Fruit fly (Drosophila melanogaster) whole organism, embryonic: ENCODE data around the gene nmo.
A peak's percentile ranks its signal among the peaks of the same experiment; 100 is the strongest.

Experiments
- Asciz ChIP-seq: fragments of 200-800 bp; sonication (Bioruptor generic); optimal IDR thresholded peaks from 2 replicates; lab custom pipeline; 2017; ENCODE audit warnings: missing biosample characterization, mild to moderate bottlenecking, missing genetic modification characterization, missing genetic modification reagents
- CG10267 ChIP-seq: fragments of 200-800 bp; sonication (Bioruptor generic); optimal IDR thresholded peaks from 2 replicates; lab custom pipeline; 2018; ENCODE audit warnings: missing biosample characterization, mild to moderate bottlenecking, missing genetic modification characterization, moderate library complexity
- CG11093 ChIP-seq: fragments of 200-800 bp; sonication (Bioruptor generic); IDR thresholded peaks from 3 replicates; pipeline ENCODE4 v1.3.6; 2022; ENCODE audit warnings: missing biosample characterization, missing genetic modification characterization
- CG12155 ChIP-seq: fragments of 200-800 bp; sonication (Bioruptor generic); optimal IDR thresholded peaks from 3 replicates; lab custom pipeline; 2016; ENCODE audit warnings: missing biosample characterization, missing genetic modification characterization
- CG15601 ChIP-seq: fragments of 200-800 bp; sonication (Bioruptor generic); optimal IDR thresholded peaks from 3 replicates; lab custom pipeline; 2019; ENCODE audit warnings: missing biosample characterization, mild to moderate bottlenecking, missing genetic modification characterization, moderate library complexity
- CG1602 ChIP-seq: fragments of 200-800 bp; sonication (Bioruptor generic); optimal IDR thresholded peaks from 3 replicates; lab custom pipeline; 2016; ENCODE audit warnings: missing biosample characterization, missing genetic modification characterization
- CG2712 ChIP-seq: fragments of 200-800 bp; optimal IDR thresholded peaks from 3 replicates; lab custom pipeline; 2019; ENCODE audit warnings: missing biosample characterization, mild to moderate bottlenecking, missing genetic modification characterization, moderate library complexity
- CG33557 ChIP-seq: fragments of 200-800 bp; sonication (Bioruptor generic); optimal IDR thresholded peaks from 2 replicates; lab custom pipeline; 2019; ENCODE audit warnings: missing biosample characterization, mild to moderate bottlenecking, missing genetic modification characterization, moderate library complexity
- CG34224 ChIP-seq: fragments of 200-800 bp; sonication (Bioruptor generic); IDR thresholded peaks from 3 replicates; pipeline ENCODE4 v1.3.6; 2022; ENCODE audit warnings: missing biosample characterization, missing genetic modification characterization; ENCODE audit not compliant: partially characterized antibody
- CG7963 ChIP-seq: fragments of 200-800 bp; sonication (Bioruptor generic); IDR thresholded peaks from 3 replicates; pipeline ENCODE4 v1.3.6; 2022; ENCODE audit warnings: missing biosample characterization, missing genetic modification characterization; ENCODE audit not compliant: partially characterized antibody
- CG7987 ChIP-seq: fragments of 200-800 bp; sonication (Bioruptor generic); optimal IDR thresholded peaks from 2 replicates; lab custom pipeline; 2018; ENCODE audit warnings: missing biosample characterization, mild to moderate bottlenecking, missing genetic modification characterization, moderate library complexity
- CoRest ChIP-seq: fragments of 200-800 bp; sonication (Bioruptor generic); optimal IDR thresholded peaks from 3 replicates; lab custom pipeline; 2018; ENCODE audit warnings: missing biosample characterization, mild to moderate bottlenecking, missing genetic modification characterization, moderate library complexity
- Dek ChIP-seq: fragments of 200-800 bp; sonication (Bioruptor generic); optimal IDR thresholded peaks from 3 replicates; lab custom pipeline; 2019; ENCODE audit warnings: missing biosample characterization, mild to moderate bottlenecking, missing genetic modification characterization, moderate library complexity
- Dfd ChIP-seq, 2 experiments: fragments of >200 bp; optimal IDR thresholded peaks; 2 replicates each; lab custom pipeline; 2017; ENCODE audit warnings: missing biosample characterization in 2 of 2, missing genetic modification characterization in 2 of 2
- E2f1 ChIP-seq: fragments of 200-800 bp; sonication (Bioruptor generic); IDR thresholded peaks from 2 replicates; pipeline ENCODE4 v1.3.6; 2022; ENCODE audit warnings: missing biosample characterization, missing genetic modification characterization
- HLH4C ChIP-seq: fragments of 200-800 bp; sonication (Bioruptor generic); IDR thresholded peaks from 3 replicates; pipeline ENCODE4 v1.3.6; 2022; ENCODE audit warnings: missing biosample characterization, missing genetic modification characterization; ENCODE audit not compliant: partially characterized antibody
- HLHmδ ChIP-seq: fragments of 200-800 bp; sonication (Bioruptor generic); optimal IDR thresholded peaks from 2 replicates; lab custom pipeline; 2018; ENCODE audit warnings: missing biosample characterization, mild to moderate bottlenecking, missing genetic modification characterization, moderate library complexity
- Hmx ChIP-seq: fragments of 200-800 bp; sonication (Bioruptor generic); optimal IDR thresholded peaks from 2 replicates; lab custom pipeline; 2016; ENCODE audit warnings: missing biosample characterization, missing genetic modification characterization
- Hr51 ChIP-seq, 2 experiments: fragments of 200-800 bp; sonication (Bioruptor generic); optimal IDR thresholded peaks; 2 replicates in 1 of 2; 3 replicates in 1 of 2; lab custom pipeline; 2016 to 2018; ENCODE audit warnings: missing biosample characterization in 2 of 2, missing genetic modification characterization in 2 of 2, mild to moderate bottlenecking in 1 of 2, moderate library complexity in 1 of 2
- Lhr ChIP-seq: fragments of 200-800 bp; sonication (Bioruptor generic); optimal IDR thresholded peaks from 3 replicates; lab custom pipeline; 2017; ENCODE audit warnings: mild to moderate bottlenecking, missing biosample characterization, missing genetic modification reagents, missing genetic modification characterization
- MTF-1 ChIP-seq: fragments of 200-800 bp; sonication (Bioruptor generic); optimal IDR thresholded peaks from 2 replicates; lab custom pipeline; 2018; ENCODE audit warnings: missing biosample characterization, mild to moderate bottlenecking, missing genetic modification characterization, borderline replicate concordance
- Oaz ChIP-seq: fragments of 200-800 bp; sonication (Bioruptor generic); IDR thresholded peaks from 2 replicates; pipeline ENCODE4 v1.3.6; 2022; ENCODE audit warnings: missing biosample characterization, missing genetic modification characterization
- Ptx1 ChIP-seq: fragments of 200-800 bp; sonication (Bioruptor generic); IDR thresholded peaks from 2 replicates; pipeline ENCODE4 v1.3.6; 2022; ENCODE audit warnings: missing biosample characterization, missing genetic modification characterization
- Sox100B ChIP-seq: fragments of 200-800 bp; sonication (Bioruptor generic); optimal IDR thresholded peaks from 3 replicates; lab custom pipeline; 2018; ENCODE audit warnings: missing biosample characterization, mild to moderate bottlenecking, missing genetic modification characterization
- ac ChIP-seq: fragments of 200-800 bp; sonication (Bioruptor generic); optimal IDR thresholded peaks from 3 replicates; lab custom pipeline; 2017; ENCODE audit warnings: missing biosample characterization, mild to moderate bottlenecking, missing genetic modification characterization
- caup ChIP-seq: fragments of 200-800 bp; sonication (Bioruptor generic); optimal IDR thresholded peaks from 3 replicates; lab custom pipeline; 2017; ENCODE audit warnings: missing biosample characterization, mild to moderate bottlenecking, missing genetic modification characterization, moderate library complexity; ENCODE audit not compliant: severe bottlenecking
- chm ChIP-seq: fragments of 200-800 bp; sonication (Bioruptor generic); IDR thresholded peaks from 2 replicates; pipeline ENCODE4 v1.3.6; 2022; ENCODE audit warnings: missing biosample characterization, missing genetic modification characterization
- crc ChIP-seq: fragments of 200-800 bp; sonication (Bioruptor generic); optimal IDR thresholded peaks from 2 replicates; lab custom pipeline; 2016; ENCODE audit warnings: missing biosample characterization, missing genetic modification characterization
- da ChIP-seq: fragments of 200-800 bp; sonication (Bioruptor generic); optimal IDR thresholded peaks from 2 replicates; lab custom pipeline; 2016; ENCODE audit warnings: missing biosample characterization, missing genetic modification characterization
- dmrt11E ChIP-seq: fragments of 200-800 bp; sonication (Bioruptor generic); optimal IDR thresholded peaks from 3 replicates; lab custom pipeline; 2018; ENCODE audit warnings: missing biosample characterization, mild to moderate bottlenecking, missing genetic modification characterization, moderate library complexity
- fd64A ChIP-seq: fragments of 200-800 bp; sonication (Bioruptor generic); optimal IDR thresholded peaks from 3 replicates; lab custom pipeline; 2018; ENCODE audit warnings: missing biosample characterization, mild to moderate bottlenecking, missing genetic modification characterization
- gem ChIP-seq: fragments of 200-800 bp; sonication (Bioruptor generic); optimal IDR thresholded peaks from 2 replicates; lab custom pipeline; 2019; ENCODE audit warnings: missing biosample characterization, mild to moderate bottlenecking, missing genetic modification characterization, moderate library complexity
- gro ChIP-seq: fragments of 200-800 bp; sonication (Bioruptor generic); optimal IDR thresholded peaks from 2 replicates; lab custom pipeline; 2016; ENCODE audit warnings: missing biosample characterization, missing genetic modification characterization
- hb ChIP-seq: fragments of 200-800 bp; sonication (Bioruptor generic); IDR thresholded peaks from 3 replicates; pipeline ENCODE4 v1.3.6; 2022; ENCODE audit warnings: missing biosample characterization, missing genetic modification characterization; ENCODE audit not compliant: partially characterized antibody
- hbn ChIP-seq: fragments of 200-800 bp; sonication (Bioruptor generic); IDR thresholded peaks from 2 replicates; pipeline ENCODE4 v1.3.6; 2022; ENCODE audit warnings: missing biosample characterization, missing genetic modification characterization; ENCODE audit not compliant: partially characterized antibody
- inv ChIP-seq: fragments of 200-800 bp; sonication (Bioruptor generic); IDR thresholded peaks from 2 replicates; pipeline ENCODE4 v1.3.6; 2022; ENCODE audit warnings: missing biosample characterization, missing genetic modification characterization; ENCODE audit not compliant: partially characterized antibody
- jing ChIP-seq: fragments of 200-800 bp; sonication (Bioruptor generic); optimal IDR thresholded peaks from 2 replicates; lab custom pipeline; 2018; ENCODE audit warnings: missing biosample characterization, mild to moderate bottlenecking, missing genetic modification characterization
- sens ChIP-seq: fragments of 200-800 bp; sonication (Bioruptor generic); peaks from one replicate; lab custom pipeline; 2016; ENCODE audit warnings: missing biosample characterization, missing genetic modification characterization
- ssp ChIP-seq: fragments of 200-800 bp; sonication (Bioruptor generic); IDR thresholded peaks from 2 replicates; pipeline ENCODE4 v1.3.6; 2022; ENCODE audit warnings: missing biosample characterization, missing genetic modification characterization
- tna ChIP-seq: fragments of 200-800 bp; sonication (Bioruptor generic); IDR thresholded peaks from 2 replicates; pipeline ENCODE4 v1.3.6; 2022; ENCODE audit warnings: missing biosample characterization, missing genetic modification characterization; ENCODE audit not compliant: partially characterized antibody
- wek ChIP-seq: fragments of 200-800 bp; sonication (Bioruptor generic); optimal IDR thresholded peaks from 3 replicates; lab custom pipeline; 2018; ENCODE audit warnings: missing biosample characterization, mild to moderate bottlenecking, missing genetic modification characterization, moderate library complexity
- zen ChIP-seq: fragments of 200-800 bp; sonication (Bioruptor generic); optimal IDR thresholded peaks from 3 replicates; lab custom pipeline; 2018; ENCODE audit warnings: missing biosample characterization, mild to moderate bottlenecking, missing genetic modification characterization, moderate library complexity

Gene nmo

DNA sequence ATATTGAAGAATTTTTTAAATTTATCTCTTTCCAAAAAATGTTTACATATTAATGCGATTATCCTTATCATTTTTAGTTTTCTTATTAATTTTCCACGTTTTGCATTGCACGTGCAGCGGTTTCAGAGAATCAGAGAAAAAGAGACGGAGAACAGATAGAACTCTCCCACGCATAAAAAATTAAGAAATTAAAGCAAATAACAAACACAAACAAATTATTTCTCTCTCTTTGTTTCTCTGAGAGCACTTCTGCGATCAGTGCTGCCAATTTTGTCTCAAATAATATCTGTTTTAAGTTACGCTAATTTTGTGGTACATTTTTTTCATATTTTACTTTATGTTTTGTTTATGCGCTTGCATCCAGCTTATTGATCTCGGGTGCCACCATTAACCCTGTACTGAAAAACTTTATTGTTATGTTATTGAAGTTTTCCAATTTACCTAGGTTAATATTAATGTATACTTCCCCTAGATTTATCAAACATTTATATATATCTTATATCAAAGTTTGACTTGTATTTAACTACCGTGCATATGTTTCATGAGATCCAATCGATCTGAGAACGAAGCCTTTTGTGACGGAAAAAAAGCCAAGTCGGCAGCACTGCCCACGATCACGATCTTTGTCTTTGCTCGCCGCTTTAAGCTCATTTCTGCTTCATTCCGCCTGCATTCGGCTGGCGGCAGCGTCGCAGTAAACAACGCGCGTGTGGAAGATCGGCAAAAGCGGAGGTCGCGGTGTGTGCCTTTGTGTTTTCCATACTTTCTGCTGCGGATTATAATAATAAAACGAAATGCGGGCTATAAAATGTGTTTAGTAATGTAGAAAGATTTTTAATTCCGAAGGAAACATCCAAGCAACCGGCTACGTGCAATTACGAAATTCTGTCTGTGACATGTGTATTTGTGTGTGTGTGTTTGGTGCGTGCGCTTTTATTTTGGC is 84.6 kb downstream of the nmo start, which contains the start of gene Sarm (continued):
- no peak for TF ChIP-seq CG11093 (GFP tag; lab: Robert Waterston, UW)
- TF ChIP-seq da (GFP tag; lab: Kevin White, UChicago) = no peak

DNA sequence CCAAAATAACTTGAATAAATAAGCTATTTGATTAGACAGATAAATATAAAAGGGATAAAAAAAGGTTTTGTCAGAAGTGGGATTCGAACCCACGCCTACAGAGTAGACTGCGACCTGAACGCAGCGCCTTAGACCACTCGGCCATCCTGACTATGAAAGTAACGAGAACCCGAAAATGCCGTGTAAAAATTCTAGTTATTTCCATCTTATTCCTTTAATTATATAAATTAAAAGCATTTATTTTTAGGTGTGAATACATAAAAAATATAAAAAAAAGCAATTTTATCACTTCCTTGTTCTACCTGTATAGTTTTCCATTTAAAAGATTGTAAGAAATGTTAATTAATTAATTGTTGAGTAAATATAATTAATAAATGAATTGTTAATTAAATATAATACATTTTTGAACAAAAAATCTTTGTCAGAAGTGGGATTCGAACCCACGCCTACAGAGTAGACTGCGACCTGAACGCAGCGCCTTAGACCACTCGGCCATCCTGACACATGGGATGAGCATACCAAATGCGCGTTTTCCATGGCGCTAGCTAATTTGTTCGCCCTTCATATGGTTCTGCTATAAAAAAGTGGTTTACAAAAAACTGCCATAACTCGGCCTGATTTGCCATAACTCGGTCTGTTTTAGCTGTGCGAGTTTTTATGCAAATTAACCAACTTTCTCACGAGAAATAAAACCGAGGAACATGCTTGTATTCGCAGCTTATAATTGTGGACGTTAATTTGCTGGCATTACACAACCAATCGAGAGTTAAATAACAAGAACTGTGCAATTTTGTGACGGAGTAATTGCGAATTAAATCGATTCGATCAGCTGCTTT is 86.9 kb downstream of the nmo start:
- TF ChIP-seq Lhr (GFP tag; lab: Kevin White, UChicago) (no peak), gem (tag; lab: Kevin White, UChicago) (no peak), Sox100B (GFP tag; lab: Kevin White, UChicago) (peak; percentile 16), CG7987 (GFP tag; lab: Kevin White, UChicago) (no peak), CG33557 (GFP tag; lab: Kevin White, UChicago) (peak; percentile 6), hb (GFP tag; lab: Robert Waterston, UW) (peak; percentile 75), Hmx (GFP tag; lab: Kevin White, UChicago) (no peak), CG15601 (tag; lab: Kevin White, UChicago) (peak; percentile 16), CG7963 (peak; percentile 90), E2f1 (GFP tag; lab: Robert Waterston, UW) (no peak), hbn (GFP tag; lab: Robert Waterston, UW) (peak; percentile 17; the same call in 1 of the 2 replicates), ac (GFP tag; lab: Kevin White, UChicago) (no peak), gro (GFP tag; lab: Kevin White, UChicago) (no peak), chm (GFP tag; lab: Robert Waterston, UW) (no peak; the same call in 1 of the 2 replicates), CG12155 (GFP tag; lab: Kevin White, UChicago) (peak; percentile 91), jing (no peak), crc (GFP tag; lab: Kevin White, UChicago) (no peak), CG1602 (GFP tag; lab: Kevin White, UChicago) (no peak), CoRest (tag; lab: Kevin White, UChicago) (peak; percentile 5), Hr51 (GFP tag; optimal IDR thresholded peaks at IDR 0.05; lab: Kevin White, UChicago) (peak in 1 of 2 experiments; percentile 13), HLHmδ (GFP tag; lab: Kevin White, UChicago) (peak; percentile 40), wek (GFP tag; lab: Kevin White, UChicago) (peak; percentile 47), CG10267 (peak; percentile 13), Asciz (GFP tag; lab: Kevin White, UChicago) (peak; percentile 41), inv (GFP tag; lab: Robert Waterston, UW) (peak; percentile 39; the same call in 1 of the 2 replicates), CG34224 (GFP tag; lab: Robert Waterston, UW) (peak; percentile 56; the same call in 2 of the 3 replicates), caup (GFP tag; lab: Kevin White, UChicago) (no peak), MTF-1 (no peak), ssp (GFP tag; lab: Robert Waterston, UW) (no peak), Dfd (GFP tag; optimal IDR thresholded peaks at IDR 0.05; lab: Kevin White, UChicago) (no peak), tna (GFP tag; lab: Robert Waterston, UW) (peak; percentile 86), Ptx1 (GFP tag; lab: Robert Waterston, UW) (no peak), Dek (no peak), Oaz (GFP tag; lab: Robert Waterston, UW) (no peak), sens (peak; percentile 57), CG2712 (tag; lab: Kevin White, UChicago) (peak; percentile 50), HLH4C (GFP tag; lab: Robert Waterston, UW) (peak; percentile 77), zen (tag; lab: Kevin White, UChicago) (peak; percentile 17), fd64A (peak; percentile 14), dmrt11E (tag; lab: Kevin White, UChicago) (no peak)
